Worm (Caenorhabditis elegans) whole organism, mixed stage, embryonic: ENCODE data around the gene F44A6.3.

Source experiments
- blmp-1 ChIP-seq: fragments of 150-350 bp; optimal IDR thresholded peaks from 2 replicates; lab custom pipeline; 2014; ENCODE audit warnings: missing biosample characterization, missing genetic modification characterization
- nhr-28 ChIP-seq: fragments of 150-350 bp; optimal IDR thresholded peaks from 2 replicates; lab custom pipeline; 2014; ENCODE audit warnings: missing biosample characterization, missing genetic modification characterization
- unc-39 ChIP-seq: fragments of 150-350 bp; optimal IDR thresholded peaks from 2 replicates; lab custom pipeline; 2014; ENCODE audit warnings: missing biosample characterization, missing genetic modification characterization

DNA sequence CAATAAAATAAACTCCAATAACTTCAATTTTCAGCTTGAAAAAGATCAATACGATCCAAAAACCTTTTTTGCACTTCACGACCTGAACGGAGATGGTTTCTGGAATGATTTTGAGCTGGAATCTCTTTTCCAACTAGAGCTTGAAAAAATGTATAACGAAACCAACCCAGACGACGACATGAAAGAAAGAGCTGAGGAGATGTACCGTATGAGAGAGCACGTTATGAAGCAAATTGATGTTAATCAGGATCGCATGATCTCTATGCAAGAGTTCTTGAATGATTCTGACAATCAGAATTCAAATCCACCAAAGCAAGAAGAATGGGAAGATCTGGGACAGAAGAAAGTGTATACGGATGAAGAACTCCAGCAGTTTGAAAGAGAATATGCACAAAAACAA, 13.4 kb upstream of the F44A6.3 start:
- TF ChIP-seq blmp-1 (tag; lab: Kevin White, UChicago) (no peak), nhr-28 (tag; lab: Kevin White, UChicago) (no peak), unc-39 (tag; lab: Kevin White, UChicago) (no peak)
